Worm (Caenorhabditis elegans) whole organism, mixed stage, embryonic: ENCODE results near the gene col-161.

Experiments used
- M03D4.4 ChIP-seq: sonication (generic microtip); optimal IDR thresholded peaks from 2 replicates; lab custom pipeline; 2017; ENCODE audit warnings: mild to moderate bottlenecking, missing genetic modification characterization, missing compliant biosample characterization
- bed-3 ChIP-seq: fragments of 200-800 bp; sonication (Bioruptor generic); optimal IDR thresholded peaks from 3 replicates; lab custom pipeline; 2018; ENCODE audit warnings: mild to moderate bottlenecking, missing genetic modification characterization, moderate library complexity, missing compliant biosample characterization
- blmp-1 ChIP-seq: fragments of 150-350 bp; optimal IDR thresholded peaks from 2 replicates; lab custom pipeline; 2014; ENCODE audit warnings: missing biosample characterization, missing genetic modification characterization
- ceh-39 ChIP-seq: fragments of 150-350 bp; optimal IDR thresholded peaks from 2 replicates; lab custom pipeline; 2014; ENCODE audit warnings: missing biosample characterization, missing genetic modification characterization
- ceh-43 ChIP-seq: fragments of 200-800 bp; sonication (Bioruptor generic); optimal IDR thresholded peaks from 2 replicates; lab custom pipeline; 2018; ENCODE audit warnings: mild to moderate bottlenecking, missing genetic modification characterization, moderate library complexity, missing compliant biosample characterization
- ceh-83 ChIP-seq: fragments of 200-800 bp; sonication (Bioruptor generic); optimal IDR thresholded peaks from 2 replicates; lab custom pipeline; 2018; ENCODE audit warnings: mild to moderate bottlenecking, missing genetic modification characterization, missing compliant biosample characterization
- ces-1 ChIP-seq: fragments of 150-350 bp; optimal IDR thresholded peaks from 2 replicates; lab custom pipeline; 2014; ENCODE audit warnings: missing biosample characterization, missing genetic modification reagents, missing genetic modification characterization
- cnd-1 ChIP-seq: fragments of 200-800 bp; sonication (Bioruptor generic); optimal IDR thresholded peaks from 2 replicates; lab custom pipeline; 2018; ENCODE audit warnings: mild to moderate bottlenecking, missing genetic modification characterization, missing compliant biosample characterization
- drap-1 ChIP-seq: fragments of 200-800 bp; sonication (Bioruptor generic); optimal IDR thresholded peaks from 3 replicates; lab custom pipeline; 2018; ENCODE audit warnings: mild to moderate bottlenecking, missing genetic modification characterization, missing compliant biosample characterization
- elt-1 ChIP-seq: sonication (generic microtip); optimal IDR thresholded peaks from 2 replicates; lab custom pipeline; 2017; ENCODE audit warnings: missing genetic modification characterization, mild to moderate bottlenecking, missing compliant biosample characterization, antibody characterized with exemption, moderate library complexity, borderline replicate concordance; ENCODE audit not compliant: insufficient read depth
- elt-3 ChIP-seq: fragments of 150-350 bp; optimal IDR thresholded peaks from 2 replicates; lab custom pipeline; 2014; ENCODE audit warnings: missing biosample characterization, missing genetic modification characterization
- flh-1 ChIP-seq: fragments of 200-800 bp; sonication (Bioruptor generic); optimal IDR thresholded peaks from 2 replicates; lab custom pipeline; 2018; ENCODE audit warnings: mild to moderate bottlenecking, missing genetic modification characterization, moderate library complexity, missing compliant biosample characterization
- ham-2 ChIP-seq: fragments of 200-800 bp; sonication (Bioruptor generic); optimal IDR thresholded peaks from 2 replicates; lab custom pipeline; 2018; ENCODE audit warnings: mild to moderate bottlenecking, missing genetic modification characterization, missing compliant biosample characterization
- lin-13 ChIP-seq: fragments of 150-350 bp; optimal IDR thresholded peaks from 2 replicates; lab custom pipeline; 2014; ENCODE audit warnings: missing biosample characterization, missing genetic modification characterization
- lin-32 ChIP-seq: fragments of 200-800 bp; sonication (Bioruptor generic); optimal IDR thresholded peaks from 2 replicates; lab custom pipeline; 2018; ENCODE audit warnings: mild to moderate bottlenecking, missing genetic modification characterization, missing compliant biosample characterization
- lsy-2 ChIP-seq: fragments of 150-350 bp; optimal IDR thresholded peaks from 2 replicates; lab custom pipeline; 2014; ENCODE audit warnings: missing biosample characterization, missing genetic modification characterization
- mep-1 ChIP-seq: fragments of 150-350 bp; optimal IDR thresholded peaks from 2 replicates; lab custom pipeline; 2017; ENCODE audit warnings: missing biosample characterization, missing genetic modification reagents, missing genetic modification characterization, inconsistent platforms
- mls-2 ChIP-seq: sonication (generic microtip); optimal IDR thresholded peaks from 2 replicates; lab custom pipeline; 2016; ENCODE audit warnings: mild to moderate bottlenecking, missing genetic modification characterization, moderate library complexity, missing compliant biosample characterization
- nhr-12 ChIP-seq: fragments of 150-350 bp; optimal IDR thresholded peaks from 2 replicates; lab custom pipeline; 2014; ENCODE audit warnings: missing biosample characterization, missing genetic modification characterization
- nhr-2 ChIP-seq: fragments of 150-350 bp; optimal IDR thresholded peaks from 2 replicates; lab custom pipeline; 2014; ENCODE audit warnings: missing biosample characterization, missing genetic modification characterization
- nhr-237 ChIP-seq: fragments of 150-350 bp; optimal IDR thresholded peaks from 2 replicates; lab custom pipeline; 2014; ENCODE audit warnings: missing biosample characterization, missing genetic modification characterization
- nhr-28 ChIP-seq: fragments of 150-350 bp; optimal IDR thresholded peaks from 2 replicates; lab custom pipeline; 2014; ENCODE audit warnings: missing biosample characterization, missing genetic modification characterization
- nhr-76 ChIP-seq: sonication (generic microtip); optimal IDR thresholded peaks from 2 replicates; lab custom pipeline; 2017; ENCODE audit warnings: missing biosample characterization, missing genetic modification characterization
- pha-4 ChIP-seq: fragments of 150-350 bp; optimal IDR thresholded peaks from 2 replicates; lab custom pipeline; 2018; ENCODE audit warnings: missing biosample characterization, missing genetic modification reagents, missing genetic modification characterization
- sem-2 ChIP-seq: fragments of 200-800 bp; sonication (Bioruptor generic); optimal IDR thresholded peaks from 2 replicates; lab custom pipeline; 2018; ENCODE audit warnings: mild to moderate bottlenecking, missing genetic modification characterization, missing compliant biosample characterization
- sptf-1 ChIP-seq: sonication (generic microtip); optimal IDR thresholded peaks from 2 replicates; lab custom pipeline; 2017; ENCODE audit warnings: mild to moderate bottlenecking, missing genetic modification characterization, moderate library complexity, missing compliant biosample characterization
- tbx-8 ChIP-seq: fragments of 200-800 bp; sonication (Bioruptor generic); optimal IDR thresholded peaks from 2 replicates; lab custom pipeline; 2018; ENCODE audit warnings: mild to moderate bottlenecking, missing genetic modification characterization, moderate library complexity, missing compliant biosample characterization
- unc-120 ChIP-seq: sonication (generic microtip); optimal IDR thresholded peaks from 2 replicates; lab custom pipeline; 2017; ENCODE audit warnings: missing genetic modification characterization, missing compliant biosample characterization; ENCODE audit not compliant: poor library complexity, severe bottlenecking
- unc-39 ChIP-seq: fragments of 150-350 bp; optimal IDR thresholded peaks from 2 replicates; lab custom pipeline; 2014; ENCODE audit warnings: missing biosample characterization, missing genetic modification characterization
- unc-62 ChIP-seq: fragments of 150-350 bp; optimal IDR thresholded peaks from 2 replicates; lab custom pipeline; 2014; ENCODE audit warnings: missing biosample characterization, missing genetic modification reagents, missing genetic modification characterization
- zip-8 ChIP-seq: fragments of 150-350 bp; optimal IDR thresholded peaks from 2 replicates; lab custom pipeline; 2014; ENCODE audit warnings: missing biosample characterization, missing genetic modification characterization
- ztf-11 ChIP-seq: fragments of 150-350 bp; optimal IDR thresholded peaks from 2 replicates; lab custom pipeline; 2014; ENCODE audit warnings: missing biosample characterization, missing genetic modification characterization

The col-161 gene

ce11 chrV:13280382-13280781 lies 37.4 kb downstream of the col-161 start:
- TF ChIP-seq mep-1 (tag; lab: Kevin White, UChicago) = no peak
- TF ChIP-seq ztf-11 (tag; lab: Kevin White, UChicago) = no peak
- no peak for TF ChIP-seq mls-2 (tag; lab: Kevin White, UChicago)
- TF ChIP-seq ham-2 = no peak
- no peak for TF ChIP-seq lin-13 (tag; lab: Kevin White, UChicago)
- TF ChIP-seq nhr-76 (tag; lab: Kevin White, UChicago) = no peak
- TF ChIP-seq unc-120 (tag; lab: Kevin White, UChicago) = no peak
- TF ChIP-seq nhr-12 (tag; lab: Kevin White, UChicago) = no peak
- no peak for TF ChIP-seq elt-1 (tag; lab: Kevin White, UChicago)
- no peak for TF ChIP-seq zip-8 (tag; lab: Kevin White, UChicago)
- TF ChIP-seq elt-3 = no peak

ce11 chrV:13275959-13276358 lies 41.9 kb downstream of the col-161 start, which contains the start of gene F32F2.4:
Gene F32F2.4, plus strand, starts transcription at chrV:13276259.
- TF ChIP-seq ces-1 = no peak
- TF ChIP-seq lsy-2 = no peak
- TF ChIP-seq blmp-1 (tag; lab: Kevin White, UChicago) = no peak
- TF ChIP-seq nhr-2 (tag; lab: Kevin White, UChicago) = no peak
- no peak for TF ChIP-seq sem-2
- TF ChIP-seq drap-1 (GFP tag; lab: Kevin White, UChicago) = no peak
- TF ChIP-seq lin-13 (tag; lab: Kevin White, UChicago) = no peak
- no peak for TF ChIP-seq ceh-83 (GFP tag; lab: Kevin White, UChicago)
- TF ChIP-seq unc-39 (tag; lab: Kevin White, UChicago) = no peak
- no peak for TF ChIP-seq ceh-43
- TF ChIP-seq nhr-76 (tag; lab: Kevin White, UChicago) = no peak
- TF ChIP-seq bed-3 = no peak
- TF ChIP-seq pha-4 = no peak
- no peak for TF ChIP-seq ceh-39 (tag; lab: Kevin White, UChicago)
- no peak for TF ChIP-seq elt-3
- no peak for TF ChIP-seq nhr-237 (tag; lab: Kevin White, UChicago)
- no peak for TF ChIP-seq ztf-11 (tag; lab: Kevin White, UChicago)
- TF ChIP-seq lin-32 = no peak
- TF ChIP-seq nhr-28 (tag; lab: Kevin White, UChicago) = no peak
- TF ChIP-seq tbx-8 (GFP tag; lab: Kevin White, UChicago) = no peak

- no peak for TF ChIP-seq nhr-237 (tag; lab: Kevin White, UChicago)
- TF ChIP-seq mls-2 (tag; lab: Kevin White, UChicago) = no peak
- no peak for TF ChIP-seq tbx-8 (GFP tag; lab: Kevin White, UChicago)
- TF ChIP-seq pha-4 = no peak
- no peak for TF ChIP-seq ham-2
- no peak for TF ChIP-seq sptf-1
- TF ChIP-seq nhr-12 (tag; lab: Kevin White, UChicago) = no peak
- TF ChIP-seq drap-1 (GFP tag; lab: Kevin White, UChicago) = no peak
- TF ChIP-seq bed-3 = no peak
- TF ChIP-seq nhr-28 (tag; lab: Kevin White, UChicago) = no peak
- no peak for TF ChIP-seq ceh-39 (tag; lab: Kevin White, UChicago)
- no peak for TF ChIP-seq zip-8 (tag; lab: Kevin White, UChicago)
- TF ChIP-seq unc-39 (tag; lab: Kevin White, UChicago) = no peak
- no peak for TF ChIP-seq blmp-1 (tag; lab: Kevin White, UChicago)
- no peak for TF ChIP-seq nhr-2 (tag; lab: Kevin White, UChicago)
- TF ChIP-seq lsy-2 = no peak
- TF ChIP-seq ces-1 = no peak
- TF ChIP-seq ceh-43 = no peak
- TF ChIP-seq mep-1 (tag; lab: Kevin White, UChicago) = no peak
Observed at ce11 chrV:13274615-13275014, 43.2 kb downstream of the col-161 start.

ce11 chrV:13273302-13273701 lies 44.5 kb downstream of the col-161 start:
- TF ChIP-seq nhr-12 (tag; lab: Kevin White, UChicago) = no peak
- no peak for TF ChIP-seq lsy-2
- TF ChIP-seq pha-4 = no peak
- no peak for TF ChIP-seq nhr-237 (tag; lab: Kevin White, UChicago)
- no peak for TF ChIP-seq ceh-39 (tag; lab: Kevin White, UChicago)
- TF ChIP-seq sem-2 = no peak
- no peak for TF ChIP-seq cnd-1 (tag; lab: Kevin White, UChicago)
- no peak for TF ChIP-seq ztf-11 (tag; lab: Kevin White, UChicago)
- no peak for TF ChIP-seq M03D4.4
- no peak for TF ChIP-seq nhr-76 (tag; lab: Kevin White, UChicago)
- TF ChIP-seq, all 35 proteins: peak for 0

ce11 chrV:13272275-13272674 lies 45.5 kb downstream of the col-161 start:
- no peak for TF ChIP-seq flh-1
- no peak for TF ChIP-seq M03D4.4
- no peak for TF ChIP-seq unc-62 (GFP tag; lab: Kevin White, UChicago)
- TF ChIP-seq unc-39 (tag; lab: Kevin White, UChicago) = no peak
- no peak for TF ChIP-seq nhr-2 (tag; lab: Kevin White, UChicago)
- TF ChIP-seq elt-3 = no peak
